1 fruit fly cellular context compared by ENCODE assay signal in the genomic region with DNA sequence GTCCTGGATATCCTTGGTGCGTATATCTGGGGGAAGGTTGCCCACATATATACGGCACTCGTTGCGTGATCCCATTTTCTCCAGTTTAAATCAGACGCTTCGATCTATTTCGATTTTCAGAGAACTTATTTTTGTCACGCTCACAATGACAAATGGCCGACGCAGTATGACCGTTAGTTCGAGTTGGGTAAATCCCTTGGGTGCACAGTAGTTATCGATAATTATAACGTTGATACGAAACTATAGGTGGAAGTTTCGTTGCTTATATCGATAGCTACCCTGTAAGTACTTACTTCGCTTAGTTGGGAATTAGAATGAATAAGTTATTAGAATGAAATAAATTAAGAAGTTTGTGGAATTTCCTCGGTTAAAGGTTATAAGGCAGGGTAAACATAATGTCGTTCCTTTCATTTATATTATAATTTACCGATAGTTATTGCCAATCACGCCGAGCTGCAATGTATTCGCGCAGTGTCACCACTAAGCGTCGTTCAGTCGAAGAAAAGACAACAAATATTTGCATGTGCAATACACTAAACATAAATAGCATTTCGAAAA.
A peak's percentile ranks its signal among the peaks of the same experiment; 100 is the strongest.
TF ChIP-seq lines count a peak whose summit lies in the region.

A gene (minus strand): TSS at position 172 of the 558 bp plus-strand sequence.
A gene (plus strand): TSS at position 502 of the 558 bp plus-strand sequence.

TF ChIP-seq in whole organism, embryonic, 481 proteins besides CTCF, POLR2A, EP300 and RAD21 (continued from another document):
- no peak for TF ChIP-seq BtbVII (GFP tag; optimal IDR thresholded peaks at IDR 0.05; lab: Kevin White, UChicago)
- peak; percentile 68 for TF ChIP-seq NFAT (GFP tag; IDR thresholded peaks at IDR 0.05; lab: Robert Waterston, UW)
- TF ChIP-seq oc (tag; optimal IDR thresholded peaks at IDR 0.05; lab: Kevin White, UChicago), result peak; percentile 17
- TF ChIP-seq amos (GFP tag; IDR thresholded peaks at IDR 0.05; lab: Robert Waterston, UW; ENCODE audit: partially characterized antibody), result peak; percentile 88
- peak; percentile 70 for TF ChIP-seq CG14441 (GFP tag; IDR thresholded peaks at IDR 0.05; lab: Robert Waterston, UW)
- TF ChIP-seq CG13775 (GFP tag; optimal IDR thresholded peaks at IDR 0.05; lab: Kevin White, UChicago), result peak; percentile 84
- TF ChIP-seq shn (GFP tag; optimal IDR thresholded peaks at IDR 0.05; lab: Kevin White, UChicago), result peak; percentile 61
- peak; percentile 67 for TF ChIP-seq CG17359 (tag; optimal IDR thresholded peaks at IDR 0.05; lab: Kevin White, UChicago)
- peak; percentile 98 for TF ChIP-seq CG16813 (GFP tag; IDR thresholded peaks at IDR 0.05; lab: Robert Waterston, UW; ENCODE audit: partially characterized antibody)
- TF ChIP-seq Sry-β (GFP tag; optimal IDR thresholded peaks at IDR 0.05; lab: Kevin White, UChicago), result peak; percentile 18
- peak; percentile 98 for TF ChIP-seq Sry-δ (GFP tag; optimal IDR thresholded peaks at IDR 0.05; lab: Kevin White, UChicago)
- TF ChIP-seq CG7372 (GFP tag; IDR thresholded peaks at IDR 0.05; lab: Robert Waterston, UW), result peak; percentile 80
- TF ChIP-seq Deaf1 (tag; optimal IDR thresholded peaks at IDR 0.05; lab: Kevin White, UChicago), result peak; percentile 53
- TF ChIP-seq CG7745 (tag; optimal IDR thresholded peaks at IDR 0.05; lab: Kevin White, UChicago), result no peak
- TF ChIP-seq CG7271 (tag; optimal IDR thresholded peaks at IDR 0.05; lab: Kevin White, UChicago), result peak; percentile 29
- TF ChIP-seq CG13624 (GFP tag; optimal IDR thresholded peaks at IDR 0.05; lab: Kevin White, UChicago), result peak; percentile 80
- TF ChIP-seq CG12155 (GFP tag; optimal IDR thresholded peaks at IDR 0.05; lab: Kevin White, UChicago), result peak; percentile 81
- TF ChIP-seq CG10209 (GFP tag; optimal IDR thresholded peaks at IDR 0.05; lab: Kevin White, UChicago), result peak; percentile 71
- TF ChIP-seq CG10431 (GFP tag; optimal IDR thresholded peaks at IDR 0.05; lab: Kevin White, UChicago), result peak; percentile 10
- peak; percentile 85 for TF ChIP-seq CG17186 (GFP tag; optimal IDR thresholded peaks at IDR 0.05; lab: Kevin White, UChicago)
- TF ChIP-seq CG6654 (GFP tag; optimal IDR thresholded peaks at IDR 0.05; lab: Kevin White, UChicago), result no peak
- TF ChIP-seq bsh (GFP tag; optimal IDR thresholded peaks at IDR 0.05; lab: Kevin White, UChicago), result peak in 1 of 2 experiments; percentile 64
- TF ChIP-seq gem (tag; optimal IDR thresholded peaks at IDR 0.05; lab: Kevin White, UChicago), result peak; percentile 88
- peak; percentile 69 for TF ChIP-seq NC2β (GFP tag; optimal IDR thresholded peaks at IDR 0.05; lab: Kevin White, UChicago)
- no peak for TF ChIP-seq CG8478 (optimal IDR thresholded peaks at IDR 0.05; lab: Kevin White, UChicago)
- TF ChIP-seq CG15073 (GFP tag; optimal IDR thresholded peaks at IDR 0.05; lab: Kevin White, UChicago), result peak; percentile 35
- peak; percentile 72 for TF ChIP-seq nerfin-1 (tag; optimal IDR thresholded peaks at IDR 0.05; lab: Kevin White, UChicago)
- TF ChIP-seq tna (GFP tag; IDR thresholded peaks at IDR 0.05; lab: Robert Waterston, UW; ENCODE audit: partially characterized antibody), result peak; percentile 84; the same call in 1 of the 2 replicates
- peak; percentile 80 for TF ChIP-seq CG6791 (GFP tag; IDR thresholded peaks at IDR 0.05; lab: Robert Waterston, UW; ENCODE audit: partially characterized antibody)
- TF ChIP-seq az2 (GFP tag; optimal IDR thresholded peaks at IDR 0.05; lab: Kevin White, UChicago), result peak; percentile 76
- no peak for TF ChIP-seq GATAe (GFP tag; conservative IDR thresholded peaks at IDR 0.05; lab: Robert Waterston, UW)
- TF ChIP-seq CG18619 (GFP tag; optimal IDR thresholded peaks at IDR 0.05; lab: Kevin White, UChicago), result peak; percentile 65
- no peak for TF ChIP-seq ash1 (GFP tag; optimal IDR thresholded peaks at IDR 0.05; lab: Kevin White, UChicago)
- peak; percentile 64; the same call in 1 of the 2 replicates for TF ChIP-seq CG11247 (GFP tag; IDR thresholded peaks at IDR 0.05; lab: Robert Waterston, UW)
- TF ChIP-seq pzg (GFP tag; optimal IDR thresholded peaks at IDR 0.05; lab: Kevin White, UChicago), result peak; percentile 82
- TF ChIP-seq CG2199 (GFP tag; IDR thresholded peaks at IDR 0.05; lab: Robert Waterston, UW), result no peak
- TF ChIP-seq Antp (GFP tag; optimal IDR thresholded peaks at IDR 0.05; lab: Kevin White, UChicago), result peak; percentile 65
- peak; percentile 73 for TF ChIP-seq dysf (GFP tag; IDR thresholded peaks at IDR 0.05; lab: Robert Waterston, UW)
- peak; percentile 93 for TF ChIP-seq CG2129 (GFP tag; IDR thresholded peaks at IDR 0.05; lab: Robert Waterston, UW; ENCODE audit: partially characterized antibody)
- TF ChIP-seq Ada2b (GFP tag; IDR thresholded peaks at IDR 0.05; lab: Robert Waterston, UW), result peak; percentile 57
- peak; percentile 40 for TF ChIP-seq Asciz (GFP tag; optimal IDR thresholded peaks at IDR 0.05; lab: Kevin White, UChicago)
- peak; percentile 55 for TF ChIP-seq Oaz (GFP tag; IDR thresholded peaks at IDR 0.05; lab: Robert Waterston, UW)
- TF ChIP-seq CG13123 (GFP tag; optimal IDR thresholded peaks at IDR 0.05; lab: Kevin White, UChicago), result peak; percentile 60
- TF ChIP-seq fd102C (GFP tag; optimal IDR thresholded peaks at IDR 0.05; lab: Kevin White, UChicago), result peak; percentile 3
- peak; percentile 54 for TF ChIP-seq CG8089 (GFP tag; optimal IDR thresholded peaks at IDR 0.05; lab: Kevin White, UChicago)
- TF ChIP-seq ato (GFP tag; IDR thresholded peaks at IDR 0.05; lab: Robert Waterston, UW; ENCODE audit: partially characterized antibody), result peak; percentile 68; the same call in 1 of the 2 replicates
- peak; percentile 63 for TF ChIP-seq CG7556 (GFP tag; optimal IDR thresholded peaks at IDR 0.05; lab: Kevin White, UChicago)
- peak; percentile 95 for TF ChIP-seq MESR4 (GFP tag; optimal IDR thresholded peaks at IDR 0.05; lab: Kevin White, UChicago)
- no peak for TF ChIP-seq MTF-1 (GFP tag; optimal IDR thresholded peaks at IDR 0.05; lab: Kevin White, UChicago; ENCODE audit: borderline replicate concordance)
- TF ChIP-seq CG15479 (GFP tag; optimal IDR thresholded peaks at IDR 0.05; lab: Kevin White, UChicago), result no peak
- TF ChIP-seq emc (GFP tag; optimal IDR thresholded peaks at IDR 0.05; lab: Kevin White, UChicago), result peak; percentile 49
- peak; percentile 64 for TF ChIP-seq Hmx (GFP tag; optimal IDR thresholded peaks at IDR 0.05; lab: Kevin White, UChicago)
- peak; percentile 71 for TF ChIP-seq sisA (GFP tag; IDR thresholded peaks at IDR 0.05; lab: Robert Waterston, UW)
- TF ChIP-seq ap (GFP tag; IDR thresholded peaks at IDR 0.05; lab: Robert Waterston, UW), result no peak
- no peak; the same call in 2 of the 3 replicates for TF ChIP-seq Mrtf (GFP tag; IDR thresholded peaks at IDR 0.05; lab: Robert Waterston, UW)
- TF ChIP-seq CG14014 (GFP tag; IDR thresholded peaks at IDR 0.05; lab: Robert Waterston, UW), result peak; percentile 68
- TF ChIP-seq peb (GFP tag; IDR thresholded peaks at IDR 0.05; lab: Robert Waterston, UW), result no peak
- TF ChIP-seq maf-S (GFP tag; optimal IDR thresholded peaks at IDR 0.05; lab: Kevin White, UChicago), result peak; percentile 66
- TF ChIP-seq tgo (GFP tag; IDR thresholded peaks at IDR 0.05; lab: Robert Waterston, UW), result peak; percentile 73
- 0 out of 2 replicates have a peak, but pooled peaks have one; percentile 50 for TF ChIP-seq sim (GFP tag; IDR thresholded peaks at IDR 0.05; lab: Robert Waterston, UW)
- peak; percentile 41; the same call in 1 of the 2 replicates for TF ChIP-seq Awh (GFP tag; IDR thresholded peaks at IDR 0.05; lab: Robert Waterston, UW)
- TF ChIP-seq Side (GFP tag; optimal IDR thresholded peaks at IDR 0.05; lab: Kevin White, UChicago), result peak; percentile 66
- peak; percentile 72 for TF ChIP-seq CG18764 (GFP tag; optimal IDR thresholded peaks at IDR 0.05; lab: Kevin White, UChicago)
- peak; percentile 69 for TF ChIP-seq dmrt99B (tag; optimal IDR thresholded peaks at IDR 0.05; lab: Kevin White, UChicago)
- peak; percentile 83 for TF ChIP-seq CG4424 (GFP tag; optimal IDR thresholded peaks at IDR 0.05; lab: Kevin White, UChicago)
- TF ChIP-seq CG12659 (GFP tag; optimal IDR thresholded peaks at IDR 0.05; lab: Kevin White, UChicago), result peak; percentile 95
- TF ChIP-seq CG10366 (GFP tag; IDR thresholded peaks at IDR 0.05; lab: Robert Waterston, UW), result 0 out of 2 replicates have a peak, but pooled peaks have one; percentile 60
